Fruit fly (Drosophila melanogaster) whole organism, embryonic: ENCODE results near the gene Ada1-2.
A peak's percentile ranks its signal among the peaks of the same experiment; 100 is the strongest.

Experiments
- Awh ChIP-seq: fragments of 200-800 bp; sonication (Bioruptor generic); IDR thresholded peaks from 2 replicates; pipeline ENCODE4, ENCODE4 v1.3.6; 2022; ENCODE audit warnings: missing biosample characterization, missing genetic modification characterization
- Bteb2 ChIP-seq: fragments of 200-800 bp; sonication (Bioruptor generic); optimal IDR thresholded peaks from 2 replicates; lab custom pipeline; 2016; ENCODE audit warnings: missing biosample characterization, missing genetic modification characterization
- CG10147 ChIP-seq: fragments of 200-800 bp; sonication (Bioruptor generic); optimal IDR thresholded peaks from 2 replicates; lab custom pipeline; 2019; ENCODE audit warnings: missing biosample characterization, mild to moderate bottlenecking, missing genetic modification characterization, moderate library complexity
- CG10979 ChIP-seq: fragments of 200-800 bp; sonication (Bioruptor generic); optimal IDR thresholded peaks from 2 replicates; lab custom pipeline; 2018; ENCODE audit warnings: missing biosample characterization, mild to moderate bottlenecking, missing genetic modification characterization, moderate library complexity
- CG11093 ChIP-seq: fragments of 200-800 bp; sonication (Bioruptor generic); IDR thresholded peaks from 3 replicates; pipeline ENCODE4 v1.3.6; 2022; ENCODE audit warnings: missing biosample characterization, missing genetic modification characterization
- CG11398 ChIP-seq: fragments of 200-800 bp; sonication (Bioruptor generic); optimal IDR thresholded peaks from 2 replicates; lab custom pipeline; 2016; ENCODE audit warnings: missing biosample characterization, missing genetic modification characterization
- CG11560 ChIP-seq: fragments of 200-800 bp; sonication (Bioruptor generic); IDR thresholded peaks from 3 replicates; pipeline ENCODE4 v1.3.6; 2022; ENCODE audit warnings: missing biosample characterization, missing genetic modification characterization
- CG12104 ChIP-seq: fragments of 200-800 bp; sonication (Bioruptor generic); optimal IDR thresholded peaks from 3 replicates; lab custom pipeline; 2016; ENCODE audit warnings: missing biosample characterization, missing genetic modification characterization
- CG12236 ChIP-seq: fragments of 200-800 bp; sonication (Bioruptor generic); optimal IDR thresholded peaks from 2 replicates; lab custom pipeline; 2016; ENCODE audit warnings: missing biosample characterization, missing genetic modification characterization
- CG13296 ChIP-seq: fragments of 200-800 bp; sonication (Bioruptor generic); optimal IDR thresholded peaks from 3 replicates; lab custom pipeline; 2018; ENCODE audit warnings: missing biosample characterization, mild to moderate bottlenecking, missing genetic modification characterization
- CG14050 ChIP-seq: fragments of 200-800 bp; sonication (Bioruptor generic); IDR thresholded peaks from 3 replicates; pipeline ENCODE4 v1.3.6; 2022; ENCODE audit warnings: missing biosample characterization, missing genetic modification characterization
- CG15073 ChIP-seq: fragments of 200-800 bp; sonication (Bioruptor generic); optimal IDR thresholded peaks from 2 replicates; lab custom pipeline; 2016; ENCODE audit warnings: missing biosample characterization, missing genetic modification characterization
- CG15269 ChIP-seq: fragments of 200-800 bp; sonication (Bioruptor generic); optimal IDR thresholded peaks from 2 replicates; lab custom pipeline; 2018; ENCODE audit warnings: missing biosample characterization, mild to moderate bottlenecking, missing genetic modification characterization, moderate library complexity
- CG16863 ChIP-seq: fragments of 200-800 bp; sonication (Bioruptor generic); optimal IDR thresholded peaks from 3 replicates; lab custom pipeline; 2016; ENCODE audit warnings: missing biosample characterization, missing genetic modification characterization
- CG17361 ChIP-seq: fragments of 200-800 bp; sonication (Bioruptor generic); IDR thresholded peaks from 3 replicates; pipeline ENCODE4 v1.3.6; 2022; ENCODE audit warnings: missing biosample characterization, missing genetic modification characterization
- CG2116 ChIP-seq: fragments of 200-800 bp; sonication (Bioruptor generic); optimal IDR thresholded peaks from 3 replicates; lab custom pipeline; 2018; ENCODE audit warnings: missing biosample characterization, mild to moderate bottlenecking, missing genetic modification characterization
- CG2202 ChIP-seq: fragments of 200-800 bp; sonication (Bioruptor generic); optimal IDR thresholded peaks from 2 replicates; lab custom pipeline; 2018; ENCODE audit warnings: missing biosample characterization, mild to moderate bottlenecking, missing genetic modification characterization
- CG31224 ChIP-seq: fragments of 200-800 bp; sonication (Bioruptor generic); IDR thresholded peaks from 2 replicates; pipeline ENCODE4 v1.3.6; 2022; ENCODE audit warnings: missing biosample characterization, missing genetic modification characterization
- CG4360 ChIP-seq: fragments of 200-800 bp; sonication (Bioruptor generic); IDR thresholded peaks from 2 replicates; pipeline ENCODE4 v1.3.6; 2022; ENCODE audit warnings: missing biosample characterization, missing genetic modification characterization
- CG4707 ChIP-seq: fragments of 200-800 bp; sonication (Bioruptor generic); optimal IDR thresholded peaks from 2 replicates; lab custom pipeline; 2018; ENCODE audit warnings: missing biosample characterization, mild to moderate bottlenecking, missing genetic modification characterization, moderate library complexity
- CG6689 ChIP-seq: fragments of 200-800 bp; sonication (Bioruptor generic); IDR thresholded peaks from 2 replicates; pipeline ENCODE4 v1.3.6; 2022; ENCODE audit warnings: missing biosample characterization, missing genetic modification characterization
- CG6765 ChIP-seq: fragments of 200-800 bp; sonication (Bioruptor generic); optimal IDR thresholded peaks from 3 replicates; lab custom pipeline; 2017; ENCODE audit warnings: missing biosample characterization, mild to moderate bottlenecking, missing genetic modification characterization
- CG7928 ChIP-seq: fragments of 200-800 bp; sonication (Bioruptor generic); optimal IDR thresholded peaks from 2 replicates; lab custom pipeline; 2017; ENCODE audit warnings: missing biosample characterization, mild to moderate bottlenecking, missing genetic modification characterization
- CG8089 ChIP-seq: fragments of 200-800 bp; sonication (Bioruptor generic); optimal IDR thresholded peaks from 3 replicates; lab custom pipeline; 2016; ENCODE audit warnings: missing biosample characterization, missing genetic modification characterization
- CG8765 ChIP-seq: fragments of 200-800 bp; sonication (Bioruptor generic); IDR thresholded peaks from 2 replicates; pipeline ENCODE4 v1.3.6; 2022; ENCODE audit warnings: missing biosample characterization, missing genetic modification characterization
- CG9797 ChIP-seq: fragments of 200-800 bp; sonication (Bioruptor generic); optimal IDR thresholded peaks from 3 replicates; lab custom pipeline; 2018; ENCODE audit warnings: missing biosample characterization, mild to moderate bottlenecking, missing genetic modification characterization
- Ets97D ChIP-seq: fragments of 200-800 bp; sonication (Bioruptor generic); optimal IDR thresholded peaks from 3 replicates; lab custom pipeline; 2016; ENCODE audit warnings: missing biosample characterization, missing genetic modification characterization
- GATAe ChIP-seq: fragments of 200-800 bp; sonication (Bioruptor generic); conservative IDR thresholded peaks from 2 replicates; pipeline ENCODE4 v1.3.6; 2022; ENCODE audit warnings: missing biosample characterization, missing genetic modification characterization
- Gug ChIP-seq: fragments of 200-800 bp; sonication (Bioruptor generic); IDR thresholded peaks from 4 replicates; pipeline ENCODE4 v1.3.6; 2022; ENCODE audit warnings: missing biosample characterization, missing genetic modification characterization
- HLH4C ChIP-seq: fragments of 200-800 bp; sonication (Bioruptor generic); IDR thresholded peaks from 3 replicates; pipeline ENCODE4 v1.3.6; 2022; ENCODE audit warnings: missing biosample characterization, missing genetic modification characterization; ENCODE audit not compliant: partially characterized antibody
- Kr ChIP-seq: fragments of 200-800 bp; sonication (Bioruptor generic); optimal IDR thresholded peaks from 2 replicates; lab custom pipeline; 2017; ENCODE audit warnings: missing biosample characterization, mild to moderate bottlenecking, missing genetic modification characterization
- Usf ChIP-seq: fragments of 200-800 bp; sonication (Bioruptor generic); optimal IDR thresholded peaks from 2 replicates; lab custom pipeline; 2017; ENCODE audit warnings: missing genotype, missing biosample characterization, missing genetic modification characterization
- Xbp1 ChIP-seq: fragments of 200-800 bp; sonication (Bioruptor generic); optimal IDR thresholded peaks from 3 replicates; lab custom pipeline; 2016; ENCODE audit warnings: missing biosample characterization, mild to moderate bottlenecking, missing genetic modification characterization
- bowl ChIP-seq: fragments of 200-800 bp; sonication (Bioruptor generic); IDR thresholded peaks from 2 replicates; pipeline ENCODE4 v1.3.6; 2022; ENCODE audit warnings: missing biosample characterization, missing genetic modification characterization
- chif ChIP-seq, 2 experiments: fragments of 200-800 bp; sonication (Bioruptor generic); optimal IDR thresholded peaks; 3 replicates each; lab custom pipeline; 2016; ENCODE audit warnings: missing biosample characterization in 2 of 2, missing genetic modification characterization in 2 of 2
- chinmo ChIP-seq: fragments of 200-800 bp; sonication (Bioruptor generic); IDR thresholded peaks from 4 replicates; pipeline ENCODE4 v1.3.6; 2022; ENCODE audit warnings: missing biosample characterization, missing genetic modification characterization; ENCODE audit not compliant: partially characterized antibody
- corto ChIP-seq: fragments of 200-800 bp; sonication (Bioruptor generic); optimal IDR thresholded peaks from 2 replicates; lab custom pipeline; 2016; ENCODE audit warnings: missing biosample characterization, mild to moderate bottlenecking, missing genetic modification characterization, moderate library complexity
- crp ChIP-seq, 2 experiments: fragments of 200-800 bp; sonication (Bioruptor generic); optimal IDR thresholded peaks; 2 replicates in 1 of 2; 3 replicates in 1 of 2; lab custom pipeline; 2017; ENCODE audit warnings: missing biosample characterization in 2 of 2, missing genetic modification characterization in 2 of 2, mild to moderate bottlenecking in 1 of 2, moderate library complexity in 1 of 2
- dati ChIP-seq: fragments of 200-800 bp; sonication (Bioruptor generic); IDR thresholded peaks from 2 replicates; pipeline ENCODE4 v1.3.6; 2022; ENCODE audit warnings: missing biosample characterization, missing genetic modification characterization
- gcm ChIP-seq: fragments of 200-800 bp; sonication (Bioruptor generic); optimal IDR thresholded peaks from 2 replicates; lab custom pipeline; 2019; ENCODE audit warnings: missing biosample characterization, mild to moderate bottlenecking, missing genetic modification characterization, moderate library complexity
- ham ChIP-seq: fragments of 200-800 bp; sonication (Bioruptor generic); IDR thresholded peaks from 2 replicates; pipeline ENCODE4 v1.3.6; 2022; ENCODE audit warnings: missing biosample characterization, missing genetic modification characterization
- her ChIP-seq: fragments of 200-800 bp; sonication (Bioruptor generic); optimal IDR thresholded peaks from 2 replicates; lab custom pipeline; 2016; ENCODE audit warnings: missing biosample characterization, missing genetic modification characterization
- klu ChIP-seq: fragments of 200-800 bp; sonication (Bioruptor generic); IDR thresholded peaks from 2 replicates; pipeline ENCODE4 v1.3.6; 2022; ENCODE audit warnings: missing biosample characterization, missing genetic modification characterization
- knrl ChIP-seq: fragments of 200-800 bp; sonication (Bioruptor generic); IDR thresholded peaks from 3 replicates; pipeline ENCODE4 v1.3.6; 2022; ENCODE audit warnings: missing biosample characterization, missing genetic modification characterization; ENCODE audit not compliant: partially characterized antibody
- phol ChIP-seq: fragments of 200-800 bp; sonication (Bioruptor generic); optimal IDR thresholded peaks from 3 replicates; lab custom pipeline; 2018; ENCODE audit warnings: missing biosample characterization, mild to moderate bottlenecking, missing genetic modification characterization, moderate library complexity
- pum ChIP-seq: fragments of 200-800 bp; sonication (Bioruptor generic); optimal IDR thresholded peaks from 2 replicates; lab custom pipeline; 2016; ENCODE audit warnings: missing biosample characterization, missing genetic modification characterization
- pzg ChIP-seq: fragments of 200-800 bp; sonication (Bioruptor generic); optimal IDR thresholded peaks from 3 replicates; lab custom pipeline; 2018; ENCODE audit warnings: missing biosample characterization, mild to moderate bottlenecking, missing genetic modification characterization, moderate library complexity
- sna ChIP-seq: fragments of 200-800 bp; sonication (Bioruptor generic); IDR thresholded peaks from 2 replicates; pipeline ENCODE4 v1.3.6; 2022; ENCODE audit warnings: missing biosample characterization, missing genetic modification characterization; ENCODE audit not compliant: partially characterized antibody
- tap ChIP-seq: fragments of 200-800 bp; optimal IDR thresholded peaks from 3 replicates; lab custom pipeline; 2019; ENCODE audit warnings: missing biosample characterization, mild to moderate bottlenecking, missing genetic modification characterization, moderate library complexity
- tgo ChIP-seq: fragments of 200-800 bp; sonication (Bioruptor generic); IDR thresholded peaks from 3 replicates; pipeline ENCODE4 v1.3.6; 2022; ENCODE audit warnings: missing biosample characterization, missing genetic modification characterization
- twi ChIP-seq: fragments of 200-800 bp; optimal IDR thresholded peaks from 2 replicates; lab custom pipeline; 2019; ENCODE audit warnings: missing biosample characterization, mild to moderate bottlenecking, missing genetic modification characterization, moderate library complexity
- zf30C ChIP-seq: fragments of 200-800 bp; sonication (Bioruptor generic); optimal IDR thresholded peaks from 3 replicates; lab custom pipeline; 2018; ENCODE audit warnings: missing biosample characterization, mild to moderate bottlenecking, missing genetic modification characterization

Gene Ada1-2

DNA sequence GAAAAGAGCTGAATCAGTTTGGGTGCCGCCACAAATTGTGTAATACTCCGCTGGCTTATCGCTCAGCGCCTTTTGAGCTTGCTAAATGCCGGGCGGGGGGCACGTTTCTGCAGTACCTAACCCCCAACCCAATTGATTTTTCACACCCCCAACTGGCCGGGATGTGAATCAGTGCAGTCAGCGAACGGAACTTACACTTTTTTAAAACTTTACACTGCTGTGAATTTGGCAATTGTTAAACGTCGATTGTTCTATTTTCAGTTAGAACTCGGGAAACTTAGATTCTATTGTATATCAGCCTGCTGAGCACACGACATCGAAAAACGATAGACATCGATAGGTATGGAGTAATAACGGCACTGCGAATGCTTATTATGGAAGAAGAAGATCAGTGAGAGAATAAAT is 45.5 kb downstream of the Ada1-2 start, which contains the start of gene Tom70 (continued):
- TF ChIP-seq chif (GFP tag; optimal IDR thresholded peaks at IDR 0.05; lab: Kevin White, UChicago) (no peak), CG12236 (GFP tag; lab: Kevin White, UChicago) (no peak), gcm (GFP tag; lab: Kevin White, UChicago) (no peak), Usf (no peak), pzg (peak; percentile 63), Bteb2 (GFP tag; lab: Kevin White, UChicago) (no peak), HLH4C (GFP tag; lab: Robert Waterston, UW) (peak; percentile 54; the same call in 1 of the 3 replicates), CG8765 (GFP tag; lab: Robert Waterston, UW) (no peak), CG9797 (no peak), CG10979 (tag; lab: Kevin White, UChicago) (no peak), corto (GFP tag; lab: Kevin White, UChicago) (no peak), tgo (no peak), CG6765 (no peak), CG15269 (no peak), CG31224 (GFP tag; lab: Robert Waterston, UW) (no peak), twi (no peak), CG4360 (GFP tag; lab: Robert Waterston, UW) (no peak), phol (tag; lab: Kevin White, UChicago) (peak; percentile 3), klu (GFP tag; lab: Robert Waterston, UW) (no peak), CG13296 (GFP tag; lab: Kevin White, UChicago) (no peak), CG14050 (GFP tag; lab: Robert Waterston, UW) (no peak), knrl (peak; percentile 47; the same call in 1 of the 3 replicates), dati (GFP tag; lab: Robert Waterston, UW) (no peak), her (no peak), CG4707 (no peak), tap (tag; lab: Kevin White, UChicago) (no peak), pum (GFP tag; lab: Kevin White, UChicago) (no peak), crp (GFP tag; optimal IDR thresholded peaks at IDR 0.05; lab: Kevin White, UChicago) (peak in 1 of 2 experiments; percentile 67), Awh (GFP tag; lab: Robert Waterston, UW) (no peak), CG16863 (GFP tag; lab: Kevin White, UChicago) (no peak), bowl (GFP tag; lab: Robert Waterston, UW) (no peak), sna (GFP tag; lab: Robert Waterston, UW) (no peak; the same call in none of the 2 replicates), CG11560 (tag; lab: Robert Waterston, UW) (no peak), CG15073 (GFP tag; lab: Kevin White, UChicago) (no peak), GATAe (GFP tag; lab: Robert Waterston, UW) (no peak), CG2116 (GFP tag; lab: Kevin White, UChicago) (peak; percentile 43), CG2202 (no peak), Xbp1 (no peak), CG7928 (no peak), CG11093 (GFP tag; lab: Robert Waterston, UW) (no peak), CG6689 (GFP tag; lab: Robert Waterston, UW) (no peak), Kr (GFP tag; lab: Kevin White, UChicago) (no peak), CG10147 (GFP tag; lab: Kevin White, UChicago) (no peak), CG17361 (GFP tag; lab: Robert Waterston, UW) (no peak), ham (GFP tag; lab: Robert Waterston, UW) (no peak), Gug (GFP tag; lab: Robert Waterston, UW) (no peak), CG12104 (GFP tag; lab: Kevin White, UChicago) (no peak), CG11398 (GFP tag; lab: Kevin White, UChicago) (no peak), Ets97D (GFP tag; lab: Kevin White, UChicago) (peak; percentile 17), zf30C (no peak), CG8089 (no peak), chinmo (no peak)
